Worm (Caenorhabditis elegans) whole organism, young adult: Measurements from ENCODE around the gene ZK185.4.

Experiments
- D2030.7 ChIP-seq: fragments of 200-800 bp; sonication (Bioruptor generic); IDR thresholded peaks from 2 replicates; pipeline ENCODE4 v1.3.6; 2022; ENCODE audit warnings: missing genetic modification reagents, missing genetic modification characterization, missing compliant biosample characterization
- attf-6 ChIP-seq: fragments of 200-800 bp; sonication (Bioruptor generic); IDR thresholded peaks from 2 replicates; pipeline ENCODE4 v1.3.6; 2022; ENCODE audit warnings: missing genetic modification reagents, missing genetic modification characterization, missing compliant biosample characterization
- ceh-91 ChIP-seq: fragments of 200-800 bp; sonication (Bioruptor generic); IDR thresholded peaks from 2 replicates; pipeline ENCODE4 v1.3.6; 2022; ENCODE audit warnings: missing genetic modification reagents, missing genetic modification characterization, missing compliant biosample characterization
- tbp1 ChIP-seq: fragments of 200-800 bp; sonication (Bioruptor generic); optimal IDR thresholded peaks from 2 replicates; lab custom pipeline; 2018; ENCODE audit warnings: mild to moderate bottlenecking, missing genetic modification characterization, missing compliant biosample characterization
- unc-62 ChIP-seq: fragments of 150-350 bp; optimal IDR thresholded peaks from 2 replicates; lab custom pipeline; 2014; ENCODE audit warnings: missing biosample characterization, missing genetic modification reagents, missing genetic modification characterization

DNA sequence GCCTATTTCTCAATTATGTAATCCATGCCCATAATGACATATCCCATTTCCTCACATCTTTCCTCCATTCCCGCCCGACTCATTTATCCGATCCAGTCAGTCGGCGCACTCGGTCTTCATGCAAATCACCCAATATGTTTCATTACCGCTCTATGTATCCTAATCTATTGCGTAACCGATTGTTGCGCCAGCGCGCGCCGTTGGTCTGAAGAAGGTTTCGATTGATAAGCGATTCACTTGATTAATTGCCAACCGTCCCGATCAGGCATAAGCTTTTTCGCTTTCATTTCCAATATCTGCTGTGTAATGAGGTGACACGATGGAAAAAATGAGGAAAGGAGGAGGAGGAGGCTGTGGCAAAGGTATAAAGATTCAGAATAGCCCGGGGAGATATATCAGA lies 14.8 kb downstream of the ZK185.4 start:
- no peak for TF ChIP-seq unc-62
- TF ChIP-seq attf-6 = no peak
- TF ChIP-seq tbp1 (GFP tag; lab: Kevin White, UChicago) = no peak
- no peak for TF ChIP-seq D2030.7
- TF ChIP-seq ceh-91 = no peak
